Worm (Caenorhabditis elegans) whole organism, young adult: Measurements from ENCODE around the gene doxa-1.

ENCODE experiments used
- F49E8.2 ChIP-seq: sonication (generic microtip); optimal IDR thresholded peaks from 3 replicates; lab custom pipeline; 2017; ENCODE audit warnings: missing genetic modification characterization, mild to moderate bottlenecking, missing compliant biosample characterization, antibody characterized with exemption, moderate library complexity; ENCODE audit not compliant: insufficient read depth
- K11D2.4 ChIP-seq: fragments of 200-800 bp; sonication (Bioruptor generic); IDR thresholded peaks from 2 replicates; pipeline ENCODE4 v1.3.6; 2022; ENCODE audit warnings: missing genetic modification reagents, missing genetic modification characterization, missing compliant biosample characterization
- K12H6.12 ChIP-seq: fragments of 200-800 bp; sonication (Bioruptor generic); optimal IDR thresholded peaks from 2 replicates; lab custom pipeline; 2018; ENCODE audit warnings: mild to moderate bottlenecking, missing genetic modification characterization, missing compliant biosample characterization
- athp-1 ChIP-seq: sonication (generic microtip); optimal IDR thresholded peaks from 2 replicates; lab custom pipeline; 2017; ENCODE audit warnings: mild to moderate bottlenecking, missing genetic modification characterization, missing compliant biosample characterization
- ceh-40 ChIP-seq: fragments of 200-800 bp; sonication (Bioruptor generic); IDR thresholded peaks from 2 replicates; pipeline ENCODE4 v1.3.6; 2022; ENCODE audit warnings: missing genetic modification characterization, missing compliant biosample characterization
- lin-26 ChIP-seq: fragments of 200-800 bp; sonication (Bioruptor generic); IDR thresholded peaks from 2 replicates; pipeline ENCODE4 v1.3.6; 2022; ENCODE audit warnings: missing genetic modification reagents, missing genetic modification characterization, missing compliant biosample characterization
- madf-10 ChIP-seq: sonication (generic microtip); optimal IDR thresholded peaks from 2 replicates; lab custom pipeline; 2016; ENCODE audit warnings: mild to moderate bottlenecking, missing genetic modification characterization, missing compliant biosample characterization
- mcd-1 ChIP-seq: fragments of 200-800 bp; sonication (Bioruptor generic); IDR thresholded peaks from 2 replicates; pipeline ENCODE4 v1.3.6; 2022; ENCODE audit warnings: missing genetic modification reagents, missing genetic modification characterization, missing compliant biosample characterization
- nhr-90 ChIP-seq: sonication (generic microtip); optimal IDR thresholded peaks from 2 replicates; lab custom pipeline; 2016; ENCODE audit warnings: missing genotype, mild to moderate bottlenecking, missing genetic modification characterization, missing compliant biosample characterization
- rec-8 ChIP-seq, 2 experiments: sonication (generic microtip); optimal IDR thresholded peaks; 2 replicates each; lab custom pipeline; 2016; ENCODE audit warnings: mild to moderate bottlenecking in 2 of 2, missing genetic modification characterization in 2 of 2, missing genetic modification reagents in 2 of 2, missing genotype in 2 of 2, missing biosample characterization in 1 of 2, missing compliant biosample characterization in 1 of 2, moderate library complexity in 1 of 2
- sea-2 ChIP-seq: fragments of 200-800 bp; sonication (Bioruptor generic); IDR thresholded peaks from 2 replicates; pipeline ENCODE4 v1.3.6; 2022; ENCODE audit warnings: missing genetic modification characterization, missing compliant biosample characterization
- sptf-2 ChIP-seq: fragments of 200-800 bp; sonication (Bioruptor generic); optimal IDR thresholded peaks from 2 replicates; lab custom pipeline; 2018; ENCODE audit warnings: mild to moderate bottlenecking, missing genetic modification characterization, missing compliant biosample characterization

ce11 chrIII:8560398-8560797, 20.5 kb upstream of the doxa-1 start:
- TF ChIP-seq nhr-90 (no peak), K12H6.12 (tag; lab: Kevin White, UChicago) (no peak), madf-10 (no peak), mcd-1 (no peak), K11D2.4 (GFP tag; lab: Robert Waterston, UW) (no peak), rec-8 (tag; optimal IDR thresholded peaks at IDR 0.05; lab: Kevin White, UChicago) (no peak), sea-2 (GFP tag; lab: Robert Waterston, UW) (no peak), sptf-2 (GFP tag; lab: Kevin White, UChicago) (no peak), athp-1 (tag; lab: Kevin White, UChicago) (no peak), lin-26 (GFP tag; lab: Robert Waterston, UW) (no peak), ceh-40 (GFP tag; lab: Robert Waterston, UW) (no peak), F49E8.2 (tag; lab: Kevin White, UChicago) (no peak)
